In genomic region chr2L:17368503-17368902, dm6 we compare ENCODE assay signal across 4 fruit fly cellular contexts.
TF ChIP-seq lines count a peak whose summit lies in the region.

No protein-coding gene starts in this region.

- TF ChIP-seq CTCF in whole organism, embryonic (GFP tag; optimal IDR thresholded peaks at IDR 0.05; lab: Kevin White, UChicago): peak; percentile 66

TF ChIP-seq in whole organism, embryonic, 481 proteins besides CTCF, POLR2A, EP300 and RAD21 (continues in another document):
- no peak for TF ChIP-seq Dbx (GFP tag; IDR thresholded peaks at IDR 0.05; lab: Robert Waterston, UW)
- no peak for TF ChIP-seq CG1602 (GFP tag; optimal IDR thresholded peaks at IDR 0.05; lab: Kevin White, UChicago)
- TF ChIP-seq CG32772 (GFP tag; IDR thresholded peaks at IDR 0.05; lab: Robert Waterston, UW): no peak
- no peak for TF ChIP-seq Vsx1 (GFP tag; optimal IDR thresholded peaks at IDR 0.05; lab: Kevin White, UChicago)
- TF ChIP-seq Deaf1 (tag; optimal IDR thresholded peaks at IDR 0.05; lab: Kevin White, UChicago): no peak
- no peak for TF ChIP-seq HLH3B (GFP tag; IDR thresholded peaks at IDR 0.05; lab: Robert Waterston, UW)
- TF ChIP-seq bab2 (GFP tag; optimal IDR thresholded peaks at IDR 0.05; lab: Kevin White, UChicago): no peak
- TF ChIP-seq amos (GFP tag; IDR thresholded peaks at IDR 0.05; lab: Robert Waterston, UW; ENCODE audit: partially characterized antibody): peak; percentile 34; the same call in 1 of the 2 replicates
- TF ChIP-seq CG13775 (GFP tag; optimal IDR thresholded peaks at IDR 0.05; lab: Kevin White, UChicago): no peak
- no peak for TF ChIP-seq sisA (GFP tag; IDR thresholded peaks at IDR 0.05; lab: Robert Waterston, UW)
- TF ChIP-seq Awh (GFP tag; IDR thresholded peaks at IDR 0.05; lab: Robert Waterston, UW): no peak
- TF ChIP-seq CG7987 (GFP tag; optimal IDR thresholded peaks at IDR 0.05; lab: Kevin White, UChicago): no peak
- no peak for TF ChIP-seq Aef1 (GFP tag; IDR thresholded peaks at IDR 0.05; lab: Robert Waterston, UW)
- no peak for TF ChIP-seq schlank (tag; optimal IDR thresholded peaks at IDR 0.05; lab: Kevin White, UChicago)
- peak; percentile 29 for TF ChIP-seq Dp (GFP tag; optimal IDR thresholded peaks at IDR 0.05; lab: Kevin White, UChicago)
- no peak for TF ChIP-seq grn (GFP tag; optimal IDR thresholded peaks at IDR 0.05; lab: Kevin White, UChicago)
- TF ChIP-seq CG11093 (GFP tag; IDR thresholded peaks at IDR 0.05; lab: Robert Waterston, UW): no peak
- TF ChIP-seq wor (GFP tag; IDR thresholded peaks at IDR 0.05; lab: Robert Waterston, UW): no peak
- no peak for TF ChIP-seq Doc2 (GFP tag; IDR thresholded peaks at IDR 0.05; lab: Robert Waterston, UW)
- no peak for TF ChIP-seq tll (GFP tag; optimal IDR thresholded peaks at IDR 0.05; lab: Kevin White, UChicago)
- TF ChIP-seq stwl (tag; optimal IDR thresholded peaks at IDR 0.05; lab: Kevin White, UChicago): peak; percentile 98
- no peak for TF ChIP-seq kay (GFP tag; optimal IDR thresholded peaks at IDR 0.05; lab: Kevin White, UChicago)
- TF ChIP-seq chn (GFP tag; optimal IDR thresholded peaks at IDR 0.05; lab: Kevin White, UChicago): no peak
- no peak for TF ChIP-seq ase (GFP tag; IDR thresholded peaks at IDR 0.05; lab: Robert Waterston, UW)

TF ChIP-seq in whole organism, prepupa, 60 proteins besides CTCF, POLR2A, EP300 and RAD21:
- TF ChIP-seq Eip78C (GFP tag; lab: Kevin White, UChicago) (peak; percentile 36), achi (GFP tag; optimal IDR thresholded peaks at IDR 0.05; lab: Kevin White, UChicago) (no peak)
TF ChIP-seq in whole organism, prepupa: peak in this region for 1.

TF ChIP-seq in whole organism, pupa, 21 proteins besides CTCF, POLR2A, EP300 and RAD21:
- TF ChIP-seq CG13204 (GFP tag; optimal IDR thresholded peaks at IDR 0.05; lab: Kevin White, UChicago) (no peak), D1 (tag; optimal IDR thresholded peaks at IDR 0.05; lab: Kevin White, UChicago) (peak; percentile 72)

TF ChIP-seq in whole organism, wandering third instar larva, 38 proteins besides CTCF, POLR2A, EP300 and RAD21:
- TF ChIP-seq Mio (GFP tag; optimal IDR thresholded peaks at IDR 0.05; lab: Kevin White, UChicago): no peak
- TF ChIP-seq Myc (optimal IDR thresholded peaks at IDR 0.05; lab: Kevin White, UChicago): peak; percentile 89
- no peak for TF ChIP-seq usp (GFP tag; optimal IDR thresholded peaks at IDR 0.05; lab: Kevin White, UChicago)
- no peak for TF ChIP-seq brk (GFP tag; optimal IDR thresholded peaks at IDR 0.05; lab: Kevin White, UChicago)
- no peak for TF ChIP-seq Jra (GFP tag; optimal IDR thresholded peaks at IDR 0.05; lab: Kevin White, UChicago)
- no peak for TF ChIP-seq OdsH (GFP tag; optimal IDR thresholded peaks at IDR 0.05; lab: Kevin White, UChicago)
- peak; percentile 13 for TF ChIP-seq Dif (GFP tag; optimal IDR thresholded peaks at IDR 0.05; lab: Kevin White, UChicago; ENCODE audit: partially characterized antibody)

Comparison
In these comparisons a context has a peak if more than half of its experiments do, and no peak if none do; other contexts are left out.
1. Of the 7 proteins assayed by ChIP-seq in both whole organism, embryonic and whole organism, prepupa: peak only in whole organism, embryonic: CG6854; only in whole organism, prepupa: none; in both: none; in neither: 6.